Fruit fly (Drosophila melanogaster) whole organism, embryonic: ENCODE measurements around the gene SPoCk.

Experiments
- Ada2b ChIP-seq: fragments of 200-800 bp; sonication (Bioruptor generic); IDR thresholded peaks from 2 replicates; pipeline ENCODE4 v1.3.6; 2022; ENCODE audit warnings: missing biosample characterization, missing genetic modification characterization
- B-H1 ChIP-seq: fragments of 200-800 bp; sonication (Bioruptor generic); IDR thresholded peaks from 3 replicates; pipeline ENCODE4 v1.3.6; 2022; ENCODE audit warnings: missing biosample characterization, missing genetic modification characterization
- BEAF-32 ChIP-seq: fragments of 200-800 bp; sonication (Bioruptor generic); optimal IDR thresholded peaks from 3 replicates; lab custom pipeline; 2017; ENCODE audit warnings: missing biosample characterization, missing genetic modification characterization, mild to moderate bottlenecking, moderate library complexity, missing genetic modification reagents
- C15 ChIP-seq: fragments of 200-800 bp; sonication (Bioruptor generic); IDR thresholded peaks from 3 replicates; pipeline ENCODE4 v1.3.6; 2022; ENCODE audit warnings: missing biosample characterization, missing genetic modification characterization
- CG10274 ChIP-seq: fragments of 200-800 bp; sonication (Bioruptor generic); optimal IDR thresholded peaks from 3 replicates; lab custom pipeline; 2017; ENCODE audit warnings: missing biosample characterization, mild to moderate bottlenecking, missing genetic modification characterization
- CG10321 ChIP-seq: fragments of 200-800 bp; sonication (Bioruptor generic); IDR thresholded peaks from 2 replicates; pipeline ENCODE4 v1.3.6; 2022; ENCODE audit warnings: missing biosample characterization, missing genetic modification characterization
- CG10431 ChIP-seq: fragments of 200-800 bp; sonication (Bioruptor generic); optimal IDR thresholded peaks from 3 replicates; lab custom pipeline; 2018; ENCODE audit warnings: missing biosample characterization, mild to moderate bottlenecking, missing genetic modification characterization
- CG10654 ChIP-seq: fragments of 200-800 bp; sonication (Bioruptor generic); optimal IDR thresholded peaks from 2 replicates; lab custom pipeline; 2016; ENCODE audit warnings: missing biosample characterization, missing genetic modification characterization
- CG11456 ChIP-seq: fragments of 200-800 bp; sonication (Bioruptor generic); IDR thresholded peaks from 3 replicates; pipeline ENCODE4 v1.3.6; 2022; ENCODE audit warnings: missing biosample characterization, missing genetic modification characterization
- CG12391 ChIP-seq: fragments of 200-800 bp; sonication (Bioruptor generic); optimal IDR thresholded peaks from 3 replicates; lab custom pipeline; 2018; ENCODE audit warnings: missing biosample characterization, mild to moderate bottlenecking, missing genetic modification characterization, moderate library complexity
- CG12942 ChIP-seq: fragments of 200-800 bp; sonication (Bioruptor generic); optimal IDR thresholded peaks from 3 replicates; lab custom pipeline; 2016; ENCODE audit warnings: missing biosample characterization, missing genetic modification characterization
- CG13624 ChIP-seq: fragments of 200-800 bp; sonication (Bioruptor generic); optimal IDR thresholded peaks from 2 replicates; lab custom pipeline; 2016; ENCODE audit warnings: missing biosample characterization, missing genetic modification characterization
- CG14014 ChIP-seq: fragments of 200-800 bp; sonication (Bioruptor generic); IDR thresholded peaks from 2 replicates; pipeline ENCODE4 v1.3.6; 2022; ENCODE audit warnings: missing biosample characterization, missing genetic modification characterization
- CG15011 ChIP-seq: fragments of 200-800 bp; sonication (Bioruptor generic); optimal IDR thresholded peaks from 3 replicates; lab custom pipeline; 2018; ENCODE audit warnings: missing biosample characterization, mild to moderate bottlenecking, missing genetic modification characterization
- CG15269 ChIP-seq: fragments of 200-800 bp; sonication (Bioruptor generic); optimal IDR thresholded peaks from 2 replicates; lab custom pipeline; 2018; ENCODE audit warnings: missing biosample characterization, mild to moderate bottlenecking, missing genetic modification characterization, moderate library complexity
- CG17568 ChIP-seq: fragments of 200-800 bp; sonication (Bioruptor generic); optimal IDR thresholded peaks from 2 replicates; lab custom pipeline; 2018; ENCODE audit warnings: missing biosample characterization, mild to moderate bottlenecking, missing genetic modification characterization, moderate library complexity
- CG17612 ChIP-seq: fragments of 200-800 bp; sonication (Bioruptor generic); IDR thresholded peaks from 2 replicates; pipeline ENCODE4 v1.3.6; 2022; ENCODE audit warnings: missing biosample characterization, missing genetic modification characterization
- CG2120 ChIP-seq: fragments of 200-800 bp; sonication (Bioruptor generic); optimal IDR thresholded peaks from 3 replicates; lab custom pipeline; 2016; ENCODE audit warnings: missing biosample characterization, missing genetic modification characterization
- CG31224 ChIP-seq: fragments of 200-800 bp; sonication (Bioruptor generic); IDR thresholded peaks from 2 replicates; pipeline ENCODE4 v1.3.6; 2022; ENCODE audit warnings: missing biosample characterization, missing genetic modification characterization
- CG31441 ChIP-seq: fragments of 200-800 bp; sonication (Bioruptor generic); IDR thresholded peaks from 2 replicates; pipeline ENCODE4 v1.3.6; 2022; ENCODE audit warnings: missing biosample characterization, missing genetic modification characterization
- CG33213 ChIP-seq: fragments of 200-800 bp; sonication (Bioruptor generic); optimal IDR thresholded peaks from 3 replicates; lab custom pipeline; 2016; ENCODE audit warnings: missing biosample characterization, missing genetic modification characterization
- CG3995 ChIP-seq: fragments of 200-800 bp; sonication (Bioruptor generic); optimal IDR thresholded peaks from 3 replicates; lab custom pipeline; 2016; ENCODE audit warnings: missing biosample characterization, missing genetic modification characterization
- CG43689 ChIP-seq: fragments of 200-800 bp; sonication (Bioruptor generic); IDR thresholded peaks from 2 replicates; pipeline ENCODE4 v1.3.6; 2022; ENCODE audit warnings: missing biosample characterization, missing genetic modification characterization
- CG6254 ChIP-seq: fragments of 200-800 bp; sonication (Bioruptor generic); optimal IDR thresholded peaks from 3 replicates; lab custom pipeline; 2017; ENCODE audit warnings: mild to moderate bottlenecking, missing biosample characterization, missing genetic modification reagents, missing genetic modification characterization
- CG6654 ChIP-seq: fragments of 200-800 bp; sonication (Bioruptor generic); optimal IDR thresholded peaks from 2 replicates; lab custom pipeline; 2017; ENCODE audit warnings: missing biosample characterization, mild to moderate bottlenecking, missing genetic modification characterization
- CG9609 ChIP-seq: fragments of 200-800 bp; sonication (Bioruptor generic); optimal IDR thresholded peaks from 3 replicates; lab custom pipeline; 2016; ENCODE audit warnings: missing biosample characterization, missing genetic modification characterization
- CG9797 ChIP-seq: fragments of 200-800 bp; sonication (Bioruptor generic); optimal IDR thresholded peaks from 3 replicates; lab custom pipeline; 2018; ENCODE audit warnings: missing biosample characterization, mild to moderate bottlenecking, missing genetic modification characterization
- Dll ChIP-seq: fragments of 200-800 bp; sonication (Bioruptor generic); IDR thresholded peaks from 4 replicates; pipeline ENCODE4 v1.3.6; 2022; ENCODE audit warnings: missing biosample characterization, missing genetic modification characterization; ENCODE audit not compliant: partially characterized antibody
- Hmx ChIP-seq: fragments of 200-800 bp; sonication (Bioruptor generic); optimal IDR thresholded peaks from 2 replicates; lab custom pipeline; 2016; ENCODE audit warnings: missing biosample characterization, missing genetic modification characterization
- Hr39 ChIP-seq: fragments of >200 bp; optimal IDR thresholded peaks from 2 replicates; lab custom pipeline; 2017
- Six4 ChIP-seq: fragments of 200-800 bp; sonication (Bioruptor generic); optimal IDR thresholded peaks from 2 replicates; lab custom pipeline; 2016; ENCODE audit warnings: missing biosample characterization, missing genetic modification characterization
- Sox102F ChIP-seq: fragments of 200-800 bp; sonication (Bioruptor generic); optimal IDR thresholded peaks from 2 replicates; lab custom pipeline; 2018; ENCODE audit warnings: missing biosample characterization, mild to moderate bottlenecking, missing genetic modification characterization, moderate library complexity
- Sry-β ChIP-seq: fragments of 200-800 bp; sonication (Bioruptor generic); optimal IDR thresholded peaks from 2 replicates; lab custom pipeline; 2018; ENCODE audit warnings: missing biosample characterization, mild to moderate bottlenecking, missing genetic modification characterization, moderate library complexity
- Xrp1 ChIP-seq: fragments of 200-800 bp; sonication (Bioruptor generic); IDR thresholded peaks from 2 replicates; pipeline ENCODE4 v1.3.6; 2022; ENCODE audit warnings: missing biosample characterization, missing genetic modification characterization
- az2 ChIP-seq: fragments of 200-800 bp; sonication (Bioruptor generic); optimal IDR thresholded peaks from 3 replicates; lab custom pipeline; 2016; ENCODE audit warnings: missing biosample characterization, missing genetic modification characterization
- ci ChIP-seq: fragments of 200-800 bp; sonication (Bioruptor generic); IDR thresholded peaks from 3 replicates; pipeline ENCODE4 v1.3.6; 2022; ENCODE audit warnings: missing biosample characterization, missing genetic modification characterization
- croc ChIP-seq: fragments of 200-800 bp; sonication (Bioruptor generic); conservative IDR thresholded peaks from 3 replicates; pipeline ENCODE4 v1.3.6; 2022; ENCODE audit warnings: missing biosample characterization, missing genetic modification characterization
- dmrt99B ChIP-seq: fragments of 200-800 bp; sonication (Bioruptor generic); optimal IDR thresholded peaks from 2 replicates; lab custom pipeline; 2018; ENCODE audit warnings: missing biosample characterization, mild to moderate bottlenecking, missing genetic modification characterization, moderate library complexity
- fd96Cb ChIP-seq: fragments of 200-800 bp; sonication (Bioruptor generic); optimal IDR thresholded peaks from 2 replicates; lab custom pipeline; 2018; ENCODE audit warnings: missing biosample characterization, mild to moderate bottlenecking, missing genetic modification characterization, moderate library complexity
- h ChIP-seq: fragments of >200 bp; optimal IDR thresholded peaks from 2 replicates; lab custom pipeline; 2017
- lov ChIP-seq, 2 experiments: fragments of 200-800 bp in 1 of 2; fragments of >200 bp in 1 of 2; sonication (Bioruptor generic) in 1 of 2; IDR thresholded peaks in 1 of 2; optimal IDR thresholded peaks in 1 of 2; 2 replicates in 1 of 2; 3 replicates in 1 of 2; pipeline versions ENCODE4 v1.3.6 to Lab custom; 2017 to 2022; ENCODE audit warnings: missing biosample characterization in 1 of 2, missing genetic modification characterization in 1 of 2
- otp ChIP-seq: fragments of 200-800 bp; sonication (Bioruptor generic); IDR thresholded peaks from 3 replicates; pipeline ENCODE4, ENCODE4 v1.3.6; 2022; ENCODE audit warnings: missing biosample characterization, missing genetic modification characterization
- p53 ChIP-seq: fragments of 200-800 bp; sonication (Bioruptor generic); optimal IDR thresholded peaks from 2 replicates; lab custom pipeline; 2016; ENCODE audit warnings: missing biosample characterization, missing genetic modification characterization
- row ChIP-seq: fragments of 200-800 bp; sonication (Bioruptor generic); IDR thresholded peaks from 3 replicates; pipeline ENCODE4 v1.3.6; 2022; ENCODE audit warnings: missing biosample characterization, missing genetic modification characterization
- sens-2 ChIP-seq: fragments of 200-800 bp; sonication (Bioruptor generic); IDR thresholded peaks from 2 replicates; pipeline ENCODE4 v1.3.6; 2022; ENCODE audit warnings: missing biosample characterization, missing genetic modification characterization
- sisA ChIP-seq: fragments of 200-800 bp; sonication (Bioruptor generic); IDR thresholded peaks from 2 replicates; pipeline ENCODE4 v1.3.6; 2022; ENCODE audit warnings: missing biosample characterization, missing genetic modification characterization
- slbo ChIP-seq: fragments of 200-800 bp; sonication (Bioruptor generic); IDR thresholded peaks from 2 replicates; pipeline ENCODE4 v1.3.6; 2022; ENCODE audit warnings: missing biosample characterization, missing genetic modification characterization
- sob ChIP-seq: fragments of 200-800 bp; sonication (Bioruptor generic); IDR thresholded peaks from 2 replicates; pipeline ENCODE4 v1.3.6; 2022; ENCODE audit warnings: missing biosample characterization, missing genetic modification characterization
- ttk ChIP-seq: fragments of 200-800 bp; sonication (Bioruptor generic); IDR thresholded peaks from 2 replicates; pipeline ENCODE4 v2.1.2; 2022; ENCODE audit warnings: missing biosample characterization, missing genetic modification characterization
- zen2 ChIP-seq: fragments of 200-800 bp; sonication (Bioruptor generic); IDR thresholded peaks from 3 replicates; pipeline ENCODE4 v1.3.6; 2022; ENCODE audit warnings: missing biosample characterization, missing genetic modification characterization; ENCODE audit not compliant: partially characterized antibody

Gene SPoCk

dm6 chr3L:22741389-22742120, 7.7 kb upstream of the SPoCk start, which contains the start of gene CG7369 (continued):
- TF ChIP-seq Xrp1 (GFP tag; lab: Robert Waterston, UW) (peak; percentile 78), fd96Cb (tag; lab: Kevin White, UChicago) (peak; percentile 67), Dll (peak; percentile 91), CG3995 (GFP tag; lab: Kevin White, UChicago) (peak; percentile 74), CG17612 (peak; percentile 63), ttk (peak; percentile 60; the same call in 1 of the 2 replicates), lov (optimal IDR thresholded peaks at IDR 0.05; lab: Kevin White, UChicago) (no peak), lov (GFP tag; IDR thresholded peaks at IDR 0.05; lab: Robert Waterston, UW) (no peak), CG2120 (GFP tag; lab: Kevin White, UChicago) (peak; percentile 92), Sox102F (GFP tag; lab: Kevin White, UChicago) (peak; percentile 71), sens-2 (GFP tag; lab: Robert Waterston, UW) (peak; percentile 26; the same call in 1 of the 2 replicates), CG43689 (GFP tag; lab: Robert Waterston, UW) (no peak), az2 (GFP tag; lab: Kevin White, UChicago) (peak; percentile 82), CG12942 (peak; percentile 81), dmrt99B (peak; percentile 76), CG33213 (peak; percentile 75), Hr39 (peak; percentile 58), CG14014 (GFP tag; lab: Robert Waterston, UW) (peak; percentile 74), sisA (GFP tag; lab: Robert Waterston, UW) (peak; percentile 79; the same call in 1 of the 2 replicates), CG15011 (GFP tag; lab: Kevin White, UChicago) (peak; percentile 80), otp (GFP tag; lab: Robert Waterston, UW) (peak; percentile 68; the same call in 1 of the 3 replicates), CG10431 (peak; percentile 73), CG17568 (no peak), CG11456 (peak; percentile 85), Ada2b (GFP tag; lab: Robert Waterston, UW) (peak; percentile 74), slbo (GFP tag; lab: Robert Waterston, UW) (peak; percentile 86), C15 (no peak), B-H1 (GFP tag; lab: Robert Waterston, UW) (peak; percentile 58), CG10321 (GFP tag; lab: Robert Waterston, UW) (no peak), CG12391 (peak; percentile 87), CG31441 (GFP tag; lab: Robert Waterston, UW) (peak; percentile 78), p53 (GFP tag; lab: Kevin White, UChicago) (peak; percentile 95), CG6654 (GFP tag; lab: Kevin White, UChicago) (peak; percentile 54), CG13624 (GFP tag; lab: Kevin White, UChicago) (peak; percentile 82), CG15269 (peak; percentile 79), croc (peak; percentile 67), Hmx (GFP tag; lab: Kevin White, UChicago) (peak; percentile 73), ci (GFP tag; lab: Robert Waterston, UW) (peak; percentile 78), CG31224 (GFP tag; lab: Robert Waterston, UW) (peak; percentile 55), Six4 (GFP tag; lab: Kevin White, UChicago) (peak; percentile 77), Sry-β (GFP tag; lab: Kevin White, UChicago) (peak; percentile 81), zen2 (GFP tag; lab: Robert Waterston, UW) (peak; percentile 34; the same call in 1 of the 3 replicates), BEAF-32 (GFP tag; lab: Kevin White, UChicago) (peak; percentile 91), CG9797 (peak; percentile 54), h (lab: Kevin White, UChicago) (no peak), CG9609 (peak; percentile 63), CG10274 (GFP tag; lab: Kevin White, UChicago) (peak; percentile 62), CG10654 (GFP tag; lab: Kevin White, UChicago) (peak; percentile 78), CG6254 (peak; percentile 45), sob (GFP tag; lab: Robert Waterston, UW) (peak; percentile 89), row (GFP tag; lab: Robert Waterston, UW) (peak; percentile 96)
